Worm (Caenorhabditis elegans) whole organism, mixed stage, embryonic: Measurements from ENCODE around the gene C46C2.7.

Experiments
- M03D4.4 ChIP-seq: sonication (generic microtip); optimal IDR thresholded peaks from 2 replicates; lab custom pipeline; 2017; ENCODE audit warnings: mild to moderate bottlenecking, missing genetic modification characterization, missing compliant biosample characterization
- bed-3 ChIP-seq: fragments of 200-800 bp; sonication (Bioruptor generic); optimal IDR thresholded peaks from 3 replicates; lab custom pipeline; 2018; ENCODE audit warnings: mild to moderate bottlenecking, missing genetic modification characterization, moderate library complexity, missing compliant biosample characterization
- blmp-1 ChIP-seq: fragments of 150-350 bp; optimal IDR thresholded peaks from 2 replicates; lab custom pipeline; 2014; ENCODE audit warnings: missing biosample characterization, missing genetic modification characterization
- ceh-39 ChIP-seq: fragments of 150-350 bp; optimal IDR thresholded peaks from 2 replicates; lab custom pipeline; 2014; ENCODE audit warnings: missing biosample characterization, missing genetic modification characterization
- ceh-43 ChIP-seq: fragments of 200-800 bp; sonication (Bioruptor generic); optimal IDR thresholded peaks from 2 replicates; lab custom pipeline; 2018; ENCODE audit warnings: mild to moderate bottlenecking, missing genetic modification characterization, moderate library complexity, missing compliant biosample characterization
- ceh-83 ChIP-seq: fragments of 200-800 bp; sonication (Bioruptor generic); optimal IDR thresholded peaks from 2 replicates; lab custom pipeline; 2018; ENCODE audit warnings: mild to moderate bottlenecking, missing genetic modification characterization, missing compliant biosample characterization
- ces-1 ChIP-seq: fragments of 150-350 bp; optimal IDR thresholded peaks from 2 replicates; lab custom pipeline; 2014; ENCODE audit warnings: missing biosample characterization, missing genetic modification reagents, missing genetic modification characterization
- cnd-1 ChIP-seq: fragments of 200-800 bp; sonication (Bioruptor generic); optimal IDR thresholded peaks from 2 replicates; lab custom pipeline; 2018; ENCODE audit warnings: mild to moderate bottlenecking, missing genetic modification characterization, missing compliant biosample characterization
- drap-1 ChIP-seq: fragments of 200-800 bp; sonication (Bioruptor generic); optimal IDR thresholded peaks from 3 replicates; lab custom pipeline; 2018; ENCODE audit warnings: mild to moderate bottlenecking, missing genetic modification characterization, missing compliant biosample characterization
- elt-1 ChIP-seq: sonication (generic microtip); optimal IDR thresholded peaks from 2 replicates; lab custom pipeline; 2017; ENCODE audit warnings: missing genetic modification characterization, mild to moderate bottlenecking, missing compliant biosample characterization, antibody characterized with exemption, moderate library complexity, borderline replicate concordance; ENCODE audit not compliant: insufficient read depth
- elt-3 ChIP-seq: fragments of 150-350 bp; optimal IDR thresholded peaks from 2 replicates; lab custom pipeline; 2014; ENCODE audit warnings: missing biosample characterization, missing genetic modification characterization
- flh-1 ChIP-seq: fragments of 200-800 bp; sonication (Bioruptor generic); optimal IDR thresholded peaks from 2 replicates; lab custom pipeline; 2018; ENCODE audit warnings: mild to moderate bottlenecking, missing genetic modification characterization, moderate library complexity, missing compliant biosample characterization
- hlh-1 ChIP-seq: fragments of 150-350 bp; optimal IDR thresholded peaks from 2 replicates; lab custom pipeline; 2014; ENCODE audit warnings: missing biosample characterization, missing genetic modification reagents, missing genetic modification characterization
- lin-13 ChIP-seq: fragments of 150-350 bp; optimal IDR thresholded peaks from 2 replicates; lab custom pipeline; 2014; ENCODE audit warnings: missing biosample characterization, missing genetic modification characterization
- lin-32 ChIP-seq: fragments of 200-800 bp; sonication (Bioruptor generic); optimal IDR thresholded peaks from 2 replicates; lab custom pipeline; 2018; ENCODE audit warnings: mild to moderate bottlenecking, missing genetic modification characterization, missing compliant biosample characterization
- lsy-2 ChIP-seq: fragments of 150-350 bp; optimal IDR thresholded peaks from 2 replicates; lab custom pipeline; 2014; ENCODE audit warnings: missing biosample characterization, missing genetic modification characterization
- mab-5 ChIP-seq: fragments of 150-350 bp; optimal IDR thresholded peaks from 2 replicates; lab custom pipeline; 2014; ENCODE audit warnings: missing biosample characterization, missing genetic modification characterization
- mep-1 ChIP-seq: fragments of 150-350 bp; optimal IDR thresholded peaks from 2 replicates; lab custom pipeline; 2017; ENCODE audit warnings: missing biosample characterization, missing genetic modification reagents, missing genetic modification characterization, inconsistent platforms
- mls-2 ChIP-seq: sonication (generic microtip); optimal IDR thresholded peaks from 2 replicates; lab custom pipeline; 2016; ENCODE audit warnings: mild to moderate bottlenecking, missing genetic modification characterization, moderate library complexity, missing compliant biosample characterization
- nhr-12 ChIP-seq: fragments of 150-350 bp; optimal IDR thresholded peaks from 2 replicates; lab custom pipeline; 2014; ENCODE audit warnings: missing biosample characterization, missing genetic modification characterization
- nhr-2 ChIP-seq: fragments of 150-350 bp; optimal IDR thresholded peaks from 2 replicates; lab custom pipeline; 2014; ENCODE audit warnings: missing biosample characterization, missing genetic modification characterization
- nhr-28 ChIP-seq: fragments of 150-350 bp; optimal IDR thresholded peaks from 2 replicates; lab custom pipeline; 2014; ENCODE audit warnings: missing biosample characterization, missing genetic modification characterization
- nhr-76 ChIP-seq: sonication (generic microtip); optimal IDR thresholded peaks from 2 replicates; lab custom pipeline; 2017; ENCODE audit warnings: missing biosample characterization, missing genetic modification characterization
- pha-4 ChIP-seq: fragments of 150-350 bp; optimal IDR thresholded peaks from 2 replicates; lab custom pipeline; 2018; ENCODE audit warnings: missing biosample characterization, missing genetic modification reagents, missing genetic modification characterization
- sem-2 ChIP-seq: fragments of 200-800 bp; sonication (Bioruptor generic); optimal IDR thresholded peaks from 2 replicates; lab custom pipeline; 2018; ENCODE audit warnings: mild to moderate bottlenecking, missing genetic modification characterization, missing compliant biosample characterization
- snpc-4 ChIP-seq: fragments of 150-350 bp; optimal IDR thresholded peaks from 2 replicates; lab custom pipeline; 2014; ENCODE audit warnings: missing biosample characterization, missing genetic modification characterization
- tbx-8 ChIP-seq: fragments of 200-800 bp; sonication (Bioruptor generic); optimal IDR thresholded peaks from 2 replicates; lab custom pipeline; 2018; ENCODE audit warnings: mild to moderate bottlenecking, missing genetic modification characterization, moderate library complexity, missing compliant biosample characterization
- unc-120 ChIP-seq: sonication (generic microtip); optimal IDR thresholded peaks from 2 replicates; lab custom pipeline; 2017; ENCODE audit warnings: missing genetic modification characterization, missing compliant biosample characterization; ENCODE audit not compliant: poor library complexity, severe bottlenecking
- unc-62 ChIP-seq: fragments of 150-350 bp; optimal IDR thresholded peaks from 2 replicates; lab custom pipeline; 2014; ENCODE audit warnings: missing biosample characterization, missing genetic modification reagents, missing genetic modification characterization
- zip-8 ChIP-seq: fragments of 150-350 bp; optimal IDR thresholded peaks from 2 replicates; lab custom pipeline; 2014; ENCODE audit warnings: missing biosample characterization, missing genetic modification characterization
- ztf-11 ChIP-seq: fragments of 150-350 bp; optimal IDR thresholded peaks from 2 replicates; lab custom pipeline; 2014; ENCODE audit warnings: missing biosample characterization, missing genetic modification characterization

Gene C46C2.7

ce11 chrIV:9199148-9199938 lies 4.7 kb downstream of the C46C2.7 start:
- TF ChIP-seq lin-13 (tag; lab: Kevin White, UChicago) (no peak), unc-62 (GFP tag; lab: Kevin White, UChicago) (no peak), elt-3 (no peak), ces-1 (GFP tag; lab: Kevin White, UChicago) (no peak), mep-1 (tag; lab: Kevin White, UChicago) (no peak), sem-2 (no peak), lin-32 (no peak), nhr-28 (tag; lab: Kevin White, UChicago) (no peak), bed-3 (GFP tag; lab: Kevin White, UChicago) (no peak), mab-5 (tag; lab: Kevin White, UChicago) (no peak), blmp-1 (no peak), drap-1 (GFP tag; lab: Kevin White, UChicago) (no peak), nhr-76 (no peak), M03D4.4 (tag; lab: Kevin White, UChicago) (no peak), snpc-4 (tag; lab: Kevin White, UChicago) (no peak), flh-1 (GFP tag; lab: Kevin White, UChicago) (no peak)
- TF ChIP-seq, all 35 proteins: peak for 0

- no peak for TF ChIP-seq elt-3
- no peak for TF ChIP-seq unc-120
- no peak for TF ChIP-seq mls-2 (tag; lab: Kevin White, UChicago)
- no peak for TF ChIP-seq zip-8
- TF ChIP-seq snpc-4 (tag; lab: Kevin White, UChicago) = no peak
- TF ChIP-seq nhr-12 (tag; lab: Kevin White, UChicago) = no peak
- no peak for TF ChIP-seq M03D4.4 (tag; lab: Kevin White, UChicago)
- no peak for TF ChIP-seq unc-62 (GFP tag; lab: Kevin White, UChicago)
- no peak for TF ChIP-seq mab-5 (tag; lab: Kevin White, UChicago)
- TF ChIP-seq sem-2 = no peak
- no peak for TF ChIP-seq flh-1 (GFP tag; lab: Kevin White, UChicago)
- TF ChIP-seq cnd-1 (tag; lab: Kevin White, UChicago) = no peak
These were observed 5.2 kb downstream of the C46C2.7 start, which contains the start of gene wnk-1 for ce11 chrIV:9199939-9200202. Gene wnk-1, plus strand, starts transcription at chrIV:9200103.

DNA sequence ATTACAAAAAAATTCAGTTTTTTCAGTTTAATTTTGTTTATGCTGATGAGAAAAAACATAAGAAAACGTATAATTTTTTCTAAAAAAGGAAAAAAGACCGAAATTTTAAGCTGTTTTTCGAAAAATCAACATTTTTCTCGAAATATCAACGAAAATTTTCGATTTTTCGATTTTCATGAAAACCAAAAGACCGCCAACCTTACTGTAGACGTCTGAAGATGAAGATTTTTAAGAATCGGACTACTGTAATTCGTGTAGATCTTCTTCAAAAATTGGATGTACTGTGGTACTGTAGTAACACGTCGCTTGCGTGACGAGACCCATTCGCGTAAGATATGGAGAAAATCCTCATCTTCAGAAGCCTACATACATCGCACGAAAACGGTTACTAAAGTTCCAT lies 16.2 kb downstream of the C46C2.7 start:
- TF ChIP-seq M03D4.4 (tag; lab: Kevin White, UChicago) (no peak), ceh-83 (GFP tag; lab: Kevin White, UChicago) (no peak), drap-1 (GFP tag; lab: Kevin White, UChicago) (no peak), cnd-1 (tag; lab: Kevin White, UChicago) (no peak), lin-32 (no peak), ceh-43 (GFP tag; lab: Kevin White, UChicago) (no peak), mab-5 (tag; lab: Kevin White, UChicago) (no peak), sem-2 (no peak), elt-3 (no peak), unc-120 (no peak), nhr-2 (no peak), lsy-2 (tag; lab: Kevin White, UChicago) (no peak), mls-2 (tag; lab: Kevin White, UChicago) (no peak), tbx-8 (GFP tag; lab: Kevin White, UChicago) (no peak), ces-1 (GFP tag; lab: Kevin White, UChicago) (no peak), blmp-1 (no peak), ceh-39 (tag; lab: Kevin White, UChicago) (no peak), unc-62 (GFP tag; lab: Kevin White, UChicago) (no peak), bed-3 (GFP tag; lab: Kevin White, UChicago) (no peak)

ce11 chrIV:9212121-9212520 lies 17.5 kb downstream of the C46C2.7 start, which contains the start of gene C46C2.6:
Gene C46C2.6, plus strand, starts transcription at chrIV:9212421.
- TF ChIP-seq unc-120 = no peak
- no peak for TF ChIP-seq mls-2 (tag; lab: Kevin White, UChicago)
- TF ChIP-seq blmp-1 = no peak
- no peak for TF ChIP-seq drap-1 (GFP tag; lab: Kevin White, UChicago)
- no peak for TF ChIP-seq flh-1 (GFP tag; lab: Kevin White, UChicago)
- no peak for TF ChIP-seq pha-4
- no peak for TF ChIP-seq ceh-83 (GFP tag; lab: Kevin White, UChicago)
- TF ChIP-seq elt-1 (tag; lab: Kevin White, UChicago) = no peak
- no peak for TF ChIP-seq sem-2
- no peak for TF ChIP-seq nhr-12 (tag; lab: Kevin White, UChicago)
- TF ChIP-seq hlh-1 (tag; lab: Kevin White, UChicago) = no peak
- no peak for TF ChIP-seq ztf-11 (tag; lab: Kevin White, UChicago)
- TF ChIP-seq M03D4.4 (tag; lab: Kevin White, UChicago) = no peak
- no peak for TF ChIP-seq bed-3 (GFP tag; lab: Kevin White, UChicago)
- no peak for TF ChIP-seq nhr-2
- no peak for TF ChIP-seq ces-1 (GFP tag; lab: Kevin White, UChicago)
- no peak for TF ChIP-seq elt-3
- TF ChIP-seq zip-8 = no peak
- TF ChIP-seq lin-13 (tag; lab: Kevin White, UChicago) = no peak
